Fruit fly (Drosophila melanogaster) S2 (cell line): Measurements from ENCODE around the gene CG1416.

Experiments
- CG8478 ChIP-seq: fragments of >200 bp; optimal IDR thresholded peaks from 2 replicates; lab custom pipeline; 2018
- CTCF ChIP-seq, 2 experiments: fragments of >200 bp; optimal IDR thresholded peaks; 2 replicates each; lab custom pipeline; 2018

The CG1416 gene

DNA sequence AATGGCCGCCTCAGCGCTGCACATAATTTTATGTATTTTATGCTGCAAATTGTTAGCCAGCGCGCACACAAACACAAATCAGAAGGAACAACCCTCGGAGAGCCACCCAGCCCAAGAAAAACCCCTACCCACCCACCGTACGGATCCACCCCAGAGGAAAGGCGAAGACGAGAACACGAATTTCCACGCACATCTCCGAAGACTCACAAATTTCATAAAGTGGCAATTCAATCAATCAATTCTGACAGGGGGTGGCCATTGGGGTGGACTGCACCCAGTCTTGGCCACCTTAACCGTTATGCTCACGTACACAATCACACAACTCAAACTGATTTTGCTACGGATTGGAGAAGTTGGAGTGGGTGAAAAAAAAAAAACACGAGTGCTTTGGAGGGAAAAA lies 34.2 kb downstream of the CG1416 start:
- TF ChIP-seq CTCF (optimal IDR thresholded peaks at IDR 0.05; lab: Kevin White, UChicago) (no peak), CG8478 (lab: Kevin White, UChicago) (no peak)

dm6 chr2L:21792831-21793230 lies 35.0 kb downstream of the CG1416 start:
- TF ChIP-seq CG8478 (lab: Kevin White, UChicago) = no peak
- no peak for TF ChIP-seq CTCF (optimal IDR thresholded peaks at IDR 0.05; lab: Kevin White, UChicago)

- TF ChIP-seq CG8478 (lab: Kevin White, UChicago) = no peak
- no peak for TF ChIP-seq CTCF (optimal IDR thresholded peaks at IDR 0.05; lab: Kevin White, UChicago)
Measured at dm6 chr2L:21794547-21795341, 36.9 kb downstream of the CG1416 start.

DNA sequence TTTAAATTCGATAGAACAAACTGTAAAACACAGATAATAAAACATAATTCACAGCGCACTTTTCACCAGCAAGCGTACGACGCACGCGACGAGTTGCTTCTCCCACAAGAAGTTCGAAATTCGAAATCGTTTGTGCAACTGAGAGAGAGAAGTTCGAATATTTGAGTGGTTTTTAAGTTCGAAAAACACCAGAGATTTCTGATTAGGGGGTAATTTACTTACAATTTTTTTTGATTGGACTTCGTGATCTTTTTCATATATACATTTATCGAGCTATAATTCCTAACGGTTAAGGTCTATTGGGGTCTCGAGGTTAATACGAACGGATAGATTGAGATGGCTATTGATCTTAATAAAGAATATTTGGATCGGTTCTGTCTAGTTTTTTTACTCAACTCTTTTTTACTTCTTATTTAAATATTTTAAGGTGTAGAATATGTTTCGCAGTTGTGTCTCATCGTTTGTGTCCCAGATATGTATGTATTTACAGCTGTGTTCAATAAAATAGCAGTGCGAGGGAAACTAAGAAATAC lies 37.6 kb downstream of the CG1416 start, which contains the start of gene CG31612:
Gene CG31612 (minus strand): TSS at position 106 of the 533 bp plus-strand sequence.
- TF ChIP-seq CTCF (optimal IDR thresholded peaks at IDR 0.05; lab: Kevin White, UChicago) = no peak
- TF ChIP-seq CG8478 (lab: Kevin White, UChicago) = no peak

- TF ChIP-seq CG8478 (lab: Kevin White, UChicago) (no peak), CTCF (optimal IDR thresholded peaks at IDR 0.05; lab: Kevin White, UChicago) (no peak)
Measured at dm6 chr2L:21804105-21804504, 46.3 kb downstream of the CG1416 start.

DNA sequence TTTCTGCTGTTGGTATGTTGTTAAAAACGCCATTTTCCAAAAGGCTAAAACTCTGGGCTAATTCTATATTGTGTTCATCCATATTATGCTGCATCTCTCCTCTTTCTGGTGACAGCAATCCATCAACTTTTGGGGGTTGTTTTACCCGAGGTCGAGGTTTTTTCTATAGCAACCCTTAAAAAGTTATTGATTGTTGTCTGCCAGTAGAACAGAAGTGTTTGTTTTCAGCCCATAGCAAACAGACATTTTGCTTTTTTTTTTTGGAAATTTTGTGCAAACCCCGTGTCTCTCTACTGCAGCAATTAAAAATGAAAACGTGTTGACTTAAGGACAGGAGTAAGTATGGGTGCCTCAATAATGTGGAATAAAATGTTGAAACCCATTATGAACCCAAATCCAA lies 48.5 kb downstream of the CG1416 start:
- TF ChIP-seq CTCF (optimal IDR thresholded peaks at IDR 0.05; lab: Kevin White, UChicago) (no peak), CG8478 (lab: Kevin White, UChicago) (no peak)

DNA sequence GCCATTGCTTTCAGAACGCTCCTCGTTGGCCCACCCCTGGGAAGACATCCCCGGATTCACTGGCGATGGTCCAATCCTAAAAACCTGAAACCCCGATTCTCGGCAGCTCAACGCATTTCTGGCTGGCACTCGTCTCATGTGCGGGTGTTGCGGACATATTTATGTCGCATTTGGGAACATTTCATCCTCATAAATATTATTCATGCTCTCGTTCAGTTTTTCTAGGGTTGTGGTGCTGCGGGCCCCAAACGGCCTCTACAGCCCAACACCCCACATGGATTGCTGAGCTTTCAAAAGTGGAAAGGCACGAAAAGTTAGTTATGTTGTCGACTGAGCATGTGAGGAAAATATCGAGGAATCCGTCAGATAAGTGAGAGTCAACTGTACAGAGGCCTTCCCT lies 49.1 kb downstream of the CG1416 start:
- no peak for TF ChIP-seq CTCF (optimal IDR thresholded peaks at IDR 0.05; lab: Kevin White, UChicago)
- TF ChIP-seq CG8478 (lab: Kevin White, UChicago) = no peak

- TF ChIP-seq CTCF (optimal IDR thresholded peaks at IDR 0.05; lab: Kevin White, UChicago) = no peak
- no peak for TF ChIP-seq CG8478 (lab: Kevin White, UChicago)
Measured at dm6 chr2L:21810098-21810497, 52.3 kb downstream of the CG1416 start.
